Fruit fly (Drosophila melanogaster) S2 (cell line): ENCODE data around the gene CG6928.

Experiments
- CG8478 ChIP-seq: fragments of >200 bp; optimal IDR thresholded peaks from 2 replicates; lab custom pipeline; 2018
- CTCF ChIP-seq, 2 experiments: fragments of >200 bp; optimal IDR thresholded peaks; 2 replicates each; lab custom pipeline; 2018

dm6 chr3L:12044279-12044678, 41.3 kb downstream of the CG6928 start, which contains the start of gene CG43638:
- TF ChIP-seq CTCF (optimal IDR thresholded peaks at IDR 0.05; lab: Kevin White, UChicago) (no peak), CG8478 (lab: Kevin White, UChicago) (no peak)
